Fruit fly (Drosophila melanogaster): ENCODE measurements around the gene CG3397.

dm6 chr3R:11937427-11938114 lies 46.8 kb downstream of the CG3397 start:
- TF ChIP-seq Dfd (GFP tag; optimal IDR thresholded peaks at IDR 0.05) (no peak), CG9705 (GFP tag; optimal IDR thresholded peaks at IDR 0.05) (no peak), psq (GFP tag; optimal IDR thresholded peaks at IDR 0.05) (peak; percentile 51), foxo (GFP tag; optimal IDR thresholded peaks at IDR 0.05) (peak in 1 of 2 experiments; percentile 55), Rel (GFP tag; optimal IDR thresholded peaks at IDR 0.05) (peak; percentile 8), Rel (tag; optimal IDR thresholded peaks at IDR 0.05) (no peak), GATAd (GFP tag; optimal IDR thresholded peaks at IDR 0.05) (no peak), Hr78 (GFP tag; optimal IDR thresholded peaks at IDR 0.05) (no peak), Myc (optimal IDR thresholded peaks at IDR 0.05) (no peak), N (GFP tag; optimal IDR thresholded peaks at IDR 0.05) (no peak), sage (GFP tag; optimal IDR thresholded peaks at IDR 0.05) (peak; percentile 32), br (GFP tag; optimal IDR thresholded peaks at IDR 0.05) (peak; percentile 20), Sp1 (GFP tag; optimal IDR thresholded peaks at IDR 0.05) (no peak), lola (GFP tag; optimal IDR thresholded peaks at IDR 0.05) (no peak)

Measured in whole organism, wandering third instar larva.